Worm (Caenorhabditis elegans) whole organism, L2 larva: ENCODE data around the gene dnc-2.

Experiments used
- ama-1 ChIP-seq: fragments of 150-350 bp; optimal IDR thresholded peaks from 2 replicates; lab custom pipeline; 2018; ENCODE audit warnings: inconsistent platforms
- elt-3 ChIP-seq: sonication (generic microtip); optimal IDR thresholded peaks from 2 replicates; lab custom pipeline; 2017; ENCODE audit warnings: missing biosample characterization, missing genetic modification characterization
- lsy-2 ChIP-seq, 2 experiments: fragments of 150-350 bp in 1 of 2; sonication (generic microtip) in 1 of 2; optimal IDR thresholded peaks; 2 replicates each; lab custom pipeline; 2014 to 2017; ENCODE audit warnings: missing biosample characterization in 2 of 2, missing genetic modification characterization in 2 of 2
- mdl-1 ChIP-seq, 2 experiments: fragments of 150-350 bp in 1 of 2; sonication (generic microtip) in 1 of 2; optimal IDR thresholded peaks; 2 replicates each; lab custom pipeline; 2017; ENCODE audit warnings: missing biosample characterization in 2 of 2, missing genetic modification characterization in 2 of 2
- sma-9 ChIP-seq, 2 experiments: fragments of 150-350 bp in 1 of 2; sonication (generic microtip) in 1 of 2; optimal IDR thresholded peaks; 2 replicates each; lab custom pipeline; 2014 to 2016; ENCODE audit warnings: missing genetic modification characterization in 2 of 2, mild to moderate bottlenecking in 1 of 2, missing biosample characterization in 1 of 2, missing compliant biosample characterization in 1 of 2, missing genetic modification reagents in 1 of 2, moderate library complexity in 1 of 2
- zag-1 ChIP-seq: fragments of 150-350 bp; optimal IDR thresholded peaks from 2 replicates; lab custom pipeline; 2014; ENCODE audit warnings: missing biosample characterization, missing genetic modification characterization

DNA sequence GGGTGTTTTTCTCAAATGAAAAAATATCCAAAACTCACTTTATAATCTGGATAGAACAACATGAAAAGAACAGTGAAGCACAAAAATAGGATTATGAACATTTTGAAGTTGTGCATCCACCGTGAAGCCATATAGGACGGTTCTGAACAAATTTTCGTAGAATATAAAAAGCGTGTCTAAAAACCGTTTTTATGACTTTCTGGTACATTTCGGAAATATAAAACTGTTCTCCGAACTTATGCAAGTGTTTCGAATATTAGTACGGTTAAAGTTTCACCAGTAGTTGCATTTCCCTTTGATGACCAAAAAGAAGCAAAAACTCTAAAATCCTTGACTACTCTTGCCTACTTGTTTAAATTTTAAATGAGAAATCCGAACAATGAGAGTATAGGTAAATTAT lies 36.9 kb downstream of the dnc-2 start, which contains the start of gene C28H8.8:
- TF ChIP-seq lsy-2 (tag; optimal IDR thresholded peaks at IDR 0.05; lab: Kevin White, UChicago) = no peak
- no peak for TF ChIP-seq mdl-1 (tag; optimal IDR thresholded peaks at IDR 0.05; lab: Kevin White, UChicago)
- TF ChIP-seq elt-3 (tag; lab: Kevin White, UChicago) = no peak
- no peak for TF ChIP-seq ama-1 (lab: Kevin White, UChicago)
- no peak for TF ChIP-seq zag-1 (tag; lab: Kevin White, UChicago)
- no peak for TF ChIP-seq sma-9 (GFP tag; optimal IDR thresholded peaks at IDR 0.05; lab: Kevin White, UChicago)
- no peak for TF ChIP-seq sma-9 (tag; optimal IDR thresholded peaks at IDR 0.05; lab: Kevin White, UChicago)
